Fruit fly (Drosophila melanogaster) whole organism, embryonic: ENCODE measurements around the gene Reg-2.
A peak's percentile ranks its signal among the peaks of the same experiment; 100 is the strongest.

ENCODE experiments used
- B-H2 ChIP-seq: fragments of 200-800 bp; sonication (Bioruptor generic); optimal IDR thresholded peaks from 2 replicates; lab custom pipeline; 2018; ENCODE audit warnings: missing biosample characterization, mild to moderate bottlenecking, missing genetic modification characterization
- Blimp-1 ChIP-seq: fragments of 200-800 bp; sonication (Bioruptor generic); optimal IDR thresholded peaks from 3 replicates; lab custom pipeline; 2018; ENCODE audit warnings: missing biosample characterization, missing genetic modification characterization, mild to moderate bottlenecking, moderate library complexity, missing genetic modification reagents
- BtbVII ChIP-seq: fragments of 200-800 bp; sonication (Bioruptor generic); optimal IDR thresholded peaks from 3 replicates; lab custom pipeline; 2017; ENCODE audit warnings: missing biosample characterization, mild to moderate bottlenecking, missing genetic modification characterization
- CG1024 ChIP-seq: fragments of 200-800 bp; sonication (Bioruptor generic); IDR thresholded peaks from 2 replicates; pipeline ENCODE4 v1.3.6; 2022; ENCODE audit warnings: missing biosample characterization, missing genetic modification characterization
- CG10321 ChIP-seq: fragments of 200-800 bp; sonication (Bioruptor generic); IDR thresholded peaks from 2 replicates; pipeline ENCODE4 v1.3.6; 2022; ENCODE audit warnings: missing biosample characterization, missing genetic modification characterization
- CG11456 ChIP-seq: fragments of 200-800 bp; sonication (Bioruptor generic); IDR thresholded peaks from 3 replicates; pipeline ENCODE4 v1.3.6; 2022; ENCODE audit warnings: missing biosample characterization, missing genetic modification characterization
- CG12071 ChIP-seq: fragments of 200-800 bp; sonication (Bioruptor generic); optimal IDR thresholded peaks from 3 replicates; lab custom pipeline; 2018; ENCODE audit warnings: missing biosample characterization, mild to moderate bottlenecking, missing genetic modification characterization
- CG12104 ChIP-seq: fragments of 200-800 bp; sonication (Bioruptor generic); optimal IDR thresholded peaks from 3 replicates; lab custom pipeline; 2016; ENCODE audit warnings: missing biosample characterization, missing genetic modification characterization
- CG12236 ChIP-seq: fragments of 200-800 bp; sonication (Bioruptor generic); optimal IDR thresholded peaks from 2 replicates; lab custom pipeline; 2016; ENCODE audit warnings: missing biosample characterization, missing genetic modification characterization
- CG14965 ChIP-seq: fragments of 200-800 bp; sonication (Bioruptor generic); optimal IDR thresholded peaks from 2 replicates; lab custom pipeline; 2016; ENCODE audit warnings: missing biosample characterization, missing genetic modification characterization, borderline replicate concordance
- CG15601 ChIP-seq: fragments of 200-800 bp; sonication (Bioruptor generic); optimal IDR thresholded peaks from 3 replicates; lab custom pipeline; 2019; ENCODE audit warnings: missing biosample characterization, mild to moderate bottlenecking, missing genetic modification characterization, moderate library complexity
- CG18476 ChIP-seq: fragments of 200-800 bp; sonication (Bioruptor generic); optimal IDR thresholded peaks from 2 replicates; lab custom pipeline; 2016; ENCODE audit warnings: missing biosample characterization, mild to moderate bottlenecking, missing genetic modification characterization
- CG4424 ChIP-seq: fragments of 200-800 bp; sonication (Bioruptor generic); optimal IDR thresholded peaks from 3 replicates; lab custom pipeline; 2016; ENCODE audit warnings: missing biosample characterization, missing genetic modification characterization
- CG5953 ChIP-seq: fragments of 200-800 bp; sonication (Bioruptor generic); IDR thresholded peaks from 2 replicates; pipeline ENCODE4 v1.3.6; 2022; ENCODE audit warnings: missing biosample characterization, missing genetic modification characterization
- CG7556 ChIP-seq: fragments of 200-800 bp; sonication (Bioruptor generic); optimal IDR thresholded peaks from 2 replicates; lab custom pipeline; 2017; ENCODE audit warnings: missing biosample characterization, mild to moderate bottlenecking, missing genetic modification characterization
- CG8359 ChIP-seq: fragments of 200-800 bp; sonication (Bioruptor generic); optimal IDR thresholded peaks from 2 replicates; lab custom pipeline; 2017; ENCODE audit warnings: missing biosample characterization, mild to moderate bottlenecking, missing genetic modification characterization, borderline replicate concordance
- CG9437 ChIP-seq: fragments of 200-800 bp; sonication (Bioruptor generic); optimal IDR thresholded peaks from 2 replicates; lab custom pipeline; 2018; ENCODE audit warnings: missing biosample characterization, mild to moderate bottlenecking, missing genetic modification characterization
- CkIIα-i1 ChIP-seq: fragments of 200-800 bp; sonication (Bioruptor generic); IDR thresholded peaks from 2 replicates; pipeline ENCODE4 v1.3.6; 2022; ENCODE audit warnings: missing biosample characterization, missing genetic modification characterization
- Dfd ChIP-seq, 2 experiments: fragments of >200 bp; optimal IDR thresholded peaks; 2 replicates each; lab custom pipeline; 2017; ENCODE audit warnings: missing biosample characterization in 2 of 2, missing genetic modification characterization in 2 of 2
- Dll ChIP-seq: fragments of 200-800 bp; sonication (Bioruptor generic); IDR thresholded peaks from 4 replicates; pipeline ENCODE4 v1.3.6; 2022; ENCODE audit warnings: missing biosample characterization, missing genetic modification characterization; ENCODE audit not compliant: partially characterized antibody
- Eip74EF ChIP-seq, 2 experiments: fragments of 200-800 bp in 1 of 2; fragments of >200 bp in 1 of 2; sonication (Bioruptor generic) in 1 of 2; optimal IDR thresholded peaks; 2 replicates each; lab custom pipeline; 2017 to 2019; ENCODE audit warnings: missing biosample characterization in 2 of 2, missing genetic modification characterization in 2 of 2, mild to moderate bottlenecking in 1 of 2, moderate library complexity in 1 of 2
- H15 ChIP-seq: fragments of 200-800 bp; sonication (Bioruptor generic); IDR thresholded peaks from 3 replicates; pipeline ENCODE4 v1.3.6; 2022; ENCODE audit warnings: missing biosample characterization, missing genetic modification characterization
- HmgZ ChIP-seq: fragments of 200-800 bp; sonication (Bioruptor generic); optimal IDR thresholded peaks from 2 replicates; lab custom pipeline; 2018; ENCODE audit warnings: missing biosample characterization, mild to moderate bottlenecking, missing genetic modification characterization
- Lpt ChIP-seq: fragments of >200 bp; optimal IDR thresholded peaks from 2 replicates; lab custom pipeline; 2018; ENCODE audit warnings: missing biosample characterization, missing genetic modification characterization
- Nf-YB ChIP-seq: fragments of 200-800 bp; sonication (Bioruptor generic); optimal IDR thresholded peaks from 3 replicates; lab custom pipeline; 2019; ENCODE audit warnings: missing biosample characterization, mild to moderate bottlenecking, missing genetic modification characterization, moderate library complexity
- Optix ChIP-seq: fragments of 200-800 bp; sonication (Bioruptor generic); IDR thresholded peaks from 3 replicates; pipeline ENCODE4 v1.3.6; 2022; ENCODE audit warnings: missing biosample characterization, missing genetic modification characterization
- Rfx ChIP-seq: fragments of 200-800 bp; sonication (Bioruptor generic); IDR thresholded peaks from 2 replicates; pipeline ENCODE4 v1.3.6; 2022; ENCODE audit warnings: missing biosample characterization, missing genetic modification characterization
- Sry-β ChIP-seq: fragments of 200-800 bp; sonication (Bioruptor generic); optimal IDR thresholded peaks from 2 replicates; lab custom pipeline; 2018; ENCODE audit warnings: missing biosample characterization, mild to moderate bottlenecking, missing genetic modification characterization, moderate library complexity
- Xrp1 ChIP-seq: fragments of 200-800 bp; sonication (Bioruptor generic); IDR thresholded peaks from 2 replicates; pipeline ENCODE4 v1.3.6; 2022; ENCODE audit warnings: missing biosample characterization, missing genetic modification characterization
- YL-1 ChIP-seq: fragments of 200-800 bp; sonication (Bioruptor generic); optimal IDR thresholded peaks from 3 replicates; lab custom pipeline; 2017; ENCODE audit warnings: missing biosample characterization, mild to moderate bottlenecking, missing genetic modification characterization
- ac ChIP-seq: fragments of 200-800 bp; sonication (Bioruptor generic); optimal IDR thresholded peaks from 3 replicates; lab custom pipeline; 2017; ENCODE audit warnings: missing biosample characterization, mild to moderate bottlenecking, missing genetic modification characterization
- amos ChIP-seq: fragments of 200-800 bp; sonication (Bioruptor generic); IDR thresholded peaks from 2 replicates; pipeline ENCODE4 v1.3.6; 2022; ENCODE audit warnings: missing biosample characterization, missing genetic modification characterization; ENCODE audit not compliant: partially characterized antibody
- aop ChIP-seq: fragments of 200-800 bp; sonication (Bioruptor generic); IDR thresholded peaks from 2 replicates; pipeline ENCODE4 v1.3.6; 2022; ENCODE audit warnings: missing biosample characterization, missing genetic modification characterization
- ara ChIP-seq: fragments of 200-800 bp; sonication (Bioruptor generic); IDR thresholded peaks from 2 replicates; pipeline ENCODE4 v1.3.6; 2022; ENCODE audit warnings: missing biosample characterization, missing genetic modification characterization
- bsh ChIP-seq, 2 experiments: fragments of 200-800 bp; sonication (Bioruptor generic); optimal IDR thresholded peaks; 2 replicates each; lab custom pipeline; 2017 to 2018; ENCODE audit warnings: mild to moderate bottlenecking in 2 of 2, missing biosample characterization in 2 of 2, missing genetic modification characterization in 2 of 2, moderate library complexity in 1 of 2
- chm ChIP-seq: fragments of 200-800 bp; sonication (Bioruptor generic); IDR thresholded peaks from 2 replicates; pipeline ENCODE4 v1.3.6; 2022; ENCODE audit warnings: missing biosample characterization, missing genetic modification characterization
- ci ChIP-seq: fragments of 200-800 bp; sonication (Bioruptor generic); IDR thresholded peaks from 3 replicates; pipeline ENCODE4 v1.3.6; 2022; ENCODE audit warnings: missing biosample characterization, missing genetic modification characterization
- crol ChIP-seq: fragments of 200-800 bp; sonication (Bioruptor generic); IDR thresholded peaks from 2 replicates; pipeline ENCODE4 v1.3.6; 2022; ENCODE audit warnings: missing biosample characterization, missing genetic modification characterization
- danr ChIP-seq: fragments of 200-800 bp; sonication (Bioruptor generic); IDR thresholded peaks from 2 replicates; pipeline ENCODE4 v1.3.6; 2022; ENCODE audit warnings: missing biosample characterization, missing genetic modification characterization
- exex ChIP-seq: fragments of 200-800 bp; sonication (Bioruptor generic); optimal IDR thresholded peaks from 4 replicates; lab custom pipeline; 2018; ENCODE audit warnings: missing biosample characterization, mild to moderate bottlenecking, missing genetic modification characterization, moderate library complexity
- fd64A ChIP-seq: fragments of 200-800 bp; sonication (Bioruptor generic); optimal IDR thresholded peaks from 3 replicates; lab custom pipeline; 2018; ENCODE audit warnings: missing biosample characterization, mild to moderate bottlenecking, missing genetic modification characterization
- grau ChIP-seq: fragments of 200-800 bp; optimal IDR thresholded peaks from 3 replicates; lab custom pipeline; 2019; ENCODE audit warnings: missing biosample characterization, mild to moderate bottlenecking, missing genetic modification characterization, moderate library complexity
- kah ChIP-seq: fragments of 200-800 bp; sonication (Bioruptor generic); optimal IDR thresholded peaks from 2 replicates; lab custom pipeline; 2018; ENCODE audit warnings: missing biosample characterization, mild to moderate bottlenecking, missing genetic modification characterization
- kni ChIP-seq: fragments of 200-800 bp; sonication (Bioruptor generic); optimal IDR thresholded peaks from 3 replicates; lab custom pipeline; 2017; ENCODE audit warnings: mild to moderate bottlenecking, missing biosample characterization, missing genetic modification reagents, missing genetic modification characterization
- knrl ChIP-seq: fragments of 200-800 bp; sonication (Bioruptor generic); IDR thresholded peaks from 3 replicates; pipeline ENCODE4 v1.3.6; 2022; ENCODE audit warnings: missing biosample characterization, missing genetic modification characterization; ENCODE audit not compliant: partially characterized antibody
- p53 ChIP-seq: fragments of 200-800 bp; sonication (Bioruptor generic); optimal IDR thresholded peaks from 2 replicates; lab custom pipeline; 2016; ENCODE audit warnings: missing biosample characterization, missing genetic modification characterization
- pros ChIP-seq: fragments of 200-800 bp; sonication (Bioruptor generic); optimal IDR thresholded peaks from 3 replicates; lab custom pipeline; 2019; ENCODE audit warnings: missing biosample characterization, mild to moderate bottlenecking, missing genetic modification characterization, moderate library complexity
- sd ChIP-seq: fragments of 200-800 bp; sonication (Bioruptor generic); optimal IDR thresholded peaks from 3 replicates; lab custom pipeline; 2018; ENCODE audit warnings: missing biosample characterization, mild to moderate bottlenecking, missing genetic modification characterization, moderate library complexity
- shn ChIP-seq: fragments of 200-800 bp; sonication (Bioruptor generic); optimal IDR thresholded peaks from 3 replicates; lab custom pipeline; 2016; ENCODE audit warnings: missing biosample characterization, missing genetic modification characterization
- zf30C ChIP-seq: fragments of 200-800 bp; sonication (Bioruptor generic); optimal IDR thresholded peaks from 3 replicates; lab custom pipeline; 2018; ENCODE audit warnings: missing biosample characterization, mild to moderate bottlenecking, missing genetic modification characterization

Gene Reg-2

dm6 chr3L:635016-635363, 28.6 kb upstream of the Reg-2 start (continued):
- TF ChIP-seq aop (GFP tag; lab: Robert Waterston, UW), result 0 out of 2 replicates have a peak, but pooled peaks have one; percentile 2
- no peak for TF ChIP-seq Optix (GFP tag; lab: Robert Waterston, UW)
- no peak for TF ChIP-seq ci (GFP tag; lab: Robert Waterston, UW)
- no peak for TF ChIP-seq Dll
- TF ChIP-seq ara (GFP tag; lab: Robert Waterston, UW), result no peak
- no peak for TF ChIP-seq Xrp1
- TF ChIP-seq sd (tag; lab: Kevin White, UChicago), result peak; percentile 86
- TF ChIP-seq Blimp-1 (GFP tag; lab: Kevin White, UChicago), result peak; percentile 85
- TF ChIP-seq CG14965 (GFP tag; lab: Kevin White, UChicago), result peak; percentile 21
- peak; percentile 67 for TF ChIP-seq kni (GFP tag; lab: Kevin White, UChicago)
- no peak for TF ChIP-seq CG15601 (tag; lab: Kevin White, UChicago)
- TF ChIP-seq zf30C, result no peak
- peak; percentile 72; the same call in 1 of the 2 replicates for TF ChIP-seq crol (GFP tag; lab: Robert Waterston, UW)
- no peak for TF ChIP-seq CG9437 (GFP tag; lab: Kevin White, UChicago)
- TF ChIP-seq shn (GFP tag; lab: Kevin White, UChicago), result no peak
- TF ChIP-seq pros (GFP tag; lab: Kevin White, UChicago), result peak; percentile 17
- TF ChIP-seq CG10321 (GFP tag; lab: Robert Waterston, UW), result peak; percentile 31; the same call in 1 of the 2 replicates
- no peak for TF ChIP-seq p53 (GFP tag; lab: Kevin White, UChicago)
- TF ChIP-seq CG7556, result peak; percentile 32
- no peak for TF ChIP-seq grau
- TF ChIP-seq CG4424, result no peak
- TF ChIP-seq CG11456 (GFP tag; lab: Robert Waterston, UW), result no peak
- no peak for TF ChIP-seq CG12071 (GFP tag; lab: Kevin White, UChicago)
- TF ChIP-seq Sry-β (GFP tag; lab: Kevin White, UChicago), result no peak
- no peak for TF ChIP-seq Lpt (GFP tag; lab: Kevin White, UChicago)
- TF ChIP-seq CG1024 (GFP tag; lab: Robert Waterston, UW), result no peak
- no peak for TF ChIP-seq CG5953 (GFP tag; lab: Robert Waterston, UW)
- no peak; the same call in 1 of the 2 replicates for TF ChIP-seq chm (GFP tag; lab: Robert Waterston, UW)
- TF ChIP-seq ac, result no peak
- TF ChIP-seq amos (GFP tag; lab: Robert Waterston, UW), result no peak
- no peak for TF ChIP-seq HmgZ (tag; lab: Kevin White, UChicago)
- TF ChIP-seq CG12104 (GFP tag; lab: Kevin White, UChicago), result no peak
- TF ChIP-seq Nf-YB (GFP tag; lab: Kevin White, UChicago), result no peak
- no peak for TF ChIP-seq CkIIα-i1 (GFP tag; lab: Robert Waterston, UW)
- peak in 1 of 2 experiments; percentile 16 for TF ChIP-seq Eip74EF (GFP tag; optimal IDR thresholded peaks at IDR 0.05; lab: Kevin White, UChicago)
- TF ChIP-seq CG18476 (GFP tag; lab: Kevin White, UChicago), result no peak
- TF ChIP-seq B-H2 (GFP tag; lab: Kevin White, UChicago), result no peak
- TF ChIP-seq Rfx, result no peak

- peak; percentile 86 for TF ChIP-seq CG12236 (GFP tag; lab: Kevin White, UChicago)
- peak; percentile 80 for TF ChIP-seq kah (GFP tag; lab: Kevin White, UChicago)
- peak; percentile 96 for TF ChIP-seq Xrp1
- TF ChIP-seq CG8359 (GFP tag; lab: Kevin White, UChicago), result peak; percentile 83
- TF ChIP-seq Dfd (GFP tag; optimal IDR thresholded peaks at IDR 0.05; lab: Kevin White, UChicago), result no peak
- peak; percentile 70 to 98 for TF ChIP-seq bsh (GFP tag; optimal IDR thresholded peaks at IDR 0.05; lab: Kevin White, UChicago)
- no peak; the same call in 2 of the 3 replicates for TF ChIP-seq knrl (GFP tag; lab: Robert Waterston, UW)
- TF ChIP-seq BtbVII (GFP tag; lab: Kevin White, UChicago), result peak; percentile 69
- peak; percentile 92 for TF ChIP-seq H15 (GFP tag; lab: Robert Waterston, UW)
- peak; percentile 82 for TF ChIP-seq danr (GFP tag; lab: Robert Waterston, UW)
- peak; percentile 88 for TF ChIP-seq fd64A (GFP tag; lab: Kevin White, UChicago)
- TF ChIP-seq exex, result no peak
- peak; percentile 69 for TF ChIP-seq YL-1
These were observed 28.1 kb upstream of the Reg-2 start for dm6 chr3L:634319-635015.
